Fruit fly (Drosophila melanogaster): ENCODE results near the gene CG31086.

The CG31086 gene

dm6 chr3R:26228026-26228635, 43.1 kb downstream of the CG31086 start (continued):
- peak; percentile 91 for TF ChIP-seq CG12071 (GFP tag; optimal IDR thresholded peaks at IDR 0.05)
- peak; percentile 92 for TF ChIP-seq CG2202 (tag; optimal IDR thresholded peaks at IDR 0.05)
- TF ChIP-seq zen2 (GFP tag; IDR thresholded peaks at IDR 0.05; ENCODE audit: partially characterized antibody) = no peak
- peak; percentile 17 for TF ChIP-seq trem (tag; optimal IDR thresholded peaks at IDR 0.05)
- TF ChIP-seq dpn (GFP tag; optimal IDR thresholded peaks at IDR 0.05) = peak; percentile 57 to 87
- TF ChIP-seq CG18764 (GFP tag; optimal IDR thresholded peaks at IDR 0.05) = peak; percentile 89
- peak; percentile 90 for TF ChIP-seq eyg (GFP tag; optimal IDR thresholded peaks at IDR 0.05)
- no peak for TF ChIP-seq Doc3 (GFP tag; IDR thresholded peaks at IDR 0.05; ENCODE audit: partially characterized antibody)
- TF ChIP-seq ac (GFP tag; optimal IDR thresholded peaks at IDR 0.05) = no peak
- no peak for TF ChIP-seq Neu2 (GFP tag; optimal IDR thresholded peaks at IDR 0.05; ENCODE audit: borderline replicate concordance)
- peak; percentile 55; the same call in 1 of the 2 replicates for TF ChIP-seq Adf1 (GFP tag; IDR thresholded peaks at IDR 0.05)
- TF ChIP-seq CG42726 (GFP tag; IDR thresholded peaks at IDR 0.05; ENCODE audit: partially characterized antibody) = no peak
- TF ChIP-seq CG8089 (GFP tag; optimal IDR thresholded peaks at IDR 0.05) = peak; percentile 91
- TF ChIP-seq trh (GFP tag; optimal IDR thresholded peaks at IDR 0.05) = peak; percentile 76
- peak; percentile 90 for TF ChIP-seq CHES-1-like (GFP tag; optimal IDR thresholded peaks at IDR 0.05)
- TF ChIP-seq CG14050 (GFP tag; IDR thresholded peaks at IDR 0.05) = peak; percentile 49; the same call in 1 of the 3 replicates
- peak; percentile 79 for TF ChIP-seq disco-r (GFP tag; optimal IDR thresholded peaks at IDR 0.05)
- TF ChIP-seq NK7.1 (GFP tag; optimal IDR thresholded peaks at IDR 0.05) = peak; percentile 91
- TF ChIP-seq CG3281 (GFP tag; optimal IDR thresholded peaks at IDR 0.05) = peak; percentile 82
- peak; percentile 88 for TF ChIP-seq Sox100B (GFP tag; optimal IDR thresholded peaks at IDR 0.05)
- no peak; the same call in 3 of the 4 replicates for TF ChIP-seq Gug (GFP tag; IDR thresholded peaks at IDR 0.05)
- peak; percentile 91 for TF ChIP-seq Side (GFP tag; optimal IDR thresholded peaks at IDR 0.05)
- no peak for TF ChIP-seq ind (GFP tag; optimal IDR thresholded peaks at IDR 0.05)
- TF ChIP-seq klu (GFP tag; IDR thresholded peaks at IDR 0.05) = peak; percentile 67
- peak; percentile 71 for TF ChIP-seq scrt (GFP tag; optimal IDR thresholded peaks at IDR 0.05)
- no peak for TF ChIP-seq cg (GFP tag; optimal IDR thresholded peaks at IDR 0.05)
- peak; percentile 72; the same call in 1 of the 2 replicates for TF ChIP-seq dati (GFP tag; IDR thresholded peaks at IDR 0.05)
- peak; percentile 58 for TF ChIP-seq Ptx1 (GFP tag; IDR thresholded peaks at IDR 0.05)
- peak; percentile 73 for TF ChIP-seq sima (GFP tag; optimal IDR thresholded peaks at IDR 0.05)
- TF ChIP-seq Hr51 (GFP tag; optimal IDR thresholded peaks at IDR 0.05) = peak; percentile 25 to 91
- TF ChIP-seq BtbVII (GFP tag; optimal IDR thresholded peaks at IDR 0.05) = peak; percentile 78
- TF ChIP-seq her (GFP tag; optimal IDR thresholded peaks at IDR 0.05) = peak; percentile 86
- TF ChIP-seq CG11398 (GFP tag; optimal IDR thresholded peaks at IDR 0.05) = peak; percentile 90
- peak; percentile 60 for TF ChIP-seq pum (GFP tag; optimal IDR thresholded peaks at IDR 0.05)
- peak; percentile 51 for TF ChIP-seq croc (GFP tag; conservative IDR thresholded peaks at IDR 0.05)
- TF ChIP-seq CG15269 (tag; optimal IDR thresholded peaks at IDR 0.05) = peak; percentile 63
- TF ChIP-seq Eip74EF (GFP tag; optimal IDR thresholded peaks at IDR 0.05) = peak in 1 of 2 experiments; percentile 85
- peak; percentile 54; the same call in 1 of the 2 replicates for TF ChIP-seq H2.0 (GFP tag; IDR thresholded peaks at IDR 0.05)
- TF ChIP-seq Nf-YA (GFP tag; IDR thresholded peaks at IDR 0.05) = peak; percentile 88
- TF ChIP-seq Bgb (GFP tag; IDR thresholded peaks at IDR 0.05; ENCODE audit: partially characterized antibody) = no peak
- peak; percentile 84 for TF ChIP-seq CG5180 (GFP tag; optimal IDR thresholded peaks at IDR 0.05)
- TF ChIP-seq CG33213 (GFP tag; optimal IDR thresholded peaks at IDR 0.05) = peak; percentile 95
- peak; percentile 58 for TF ChIP-seq D19A (tag; optimal IDR thresholded peaks at IDR 0.05)
- peak; percentile 78 for TF ChIP-seq Optix (GFP tag; IDR thresholded peaks at IDR 0.05)
- TF ChIP-seq Xrp1 (GFP tag; IDR thresholded peaks at IDR 0.05) = peak; percentile 88
- no peak for TF ChIP-seq CG6272 (GFP tag; IDR thresholded peaks at IDR 0.05)
- TF ChIP-seq CG11247 (GFP tag; IDR thresholded peaks at IDR 0.05) = peak; percentile 92
- TF ChIP-seq Nf-YC (tag; optimal IDR thresholded peaks at IDR 0.05) = peak; percentile 21
- TF ChIP-seq Opbp (GFP tag; IDR thresholded peaks at IDR 0.05; ENCODE audit: partially characterized antibody) = no peak
